Worm (Caenorhabditis elegans): ENCODE results near the gene pkg-2.

The pkg-2 gene

ce11 chrIV:8513619-8514018 is 7.1 kb upstream of the pkg-2 start, which contains the start of gene cks-1:
Gene cks-1, plus strand, starts transcription at chrIV:8513919.
- TF ChIP-seq sea-2 (GFP tag; optimal IDR thresholded peaks at IDR 0.05): no peak
- no peak for TF ChIP-seq fkh-2 (tag; optimal IDR thresholded peaks at IDR 0.05)
- no peak for TF ChIP-seq lin-15B (tag; optimal IDR thresholded peaks at IDR 0.05)
- no peak for TF ChIP-seq nhr-43 (tag; optimal IDR thresholded peaks at IDR 0.05; ENCODE audit: poor library complexity, severe bottlenecking)
- TF ChIP-seq mml-1 (tag; optimal IDR thresholded peaks at IDR 0.05): no peak
- TF ChIP-seq nhr-12 (tag; optimal IDR thresholded peaks at IDR 0.05): no peak
- no peak for TF ChIP-seq nhr-28 (tag; optimal IDR thresholded peaks at IDR 0.05)
- no peak for TF ChIP-seq nhr-77 (tag; optimal IDR thresholded peaks at IDR 0.05)
- no peak for TF ChIP-seq zag-1 (tag; optimal IDR thresholded peaks at IDR 0.05)
- no peak for TF ChIP-seq nfya-1 (tag; optimal IDR thresholded peaks at IDR 0.05; ENCODE audit: insufficient read depth)
- no peak for TF ChIP-seq fos-1 (tag; optimal IDR thresholded peaks at IDR 0.05)
- no peak for TF ChIP-seq pqm-1 (tag; optimal IDR thresholded peaks at IDR 0.05)
- TF ChIP-seq ZK546.5 (tag; optimal IDR thresholded peaks at IDR 0.05): no peak
- TF ChIP-seq nhr-11 (tag; optimal IDR thresholded peaks at IDR 0.05): no peak
- no peak for TF ChIP-seq nhr-76 (tag; optimal IDR thresholded peaks at IDR 0.05)

DNA sequence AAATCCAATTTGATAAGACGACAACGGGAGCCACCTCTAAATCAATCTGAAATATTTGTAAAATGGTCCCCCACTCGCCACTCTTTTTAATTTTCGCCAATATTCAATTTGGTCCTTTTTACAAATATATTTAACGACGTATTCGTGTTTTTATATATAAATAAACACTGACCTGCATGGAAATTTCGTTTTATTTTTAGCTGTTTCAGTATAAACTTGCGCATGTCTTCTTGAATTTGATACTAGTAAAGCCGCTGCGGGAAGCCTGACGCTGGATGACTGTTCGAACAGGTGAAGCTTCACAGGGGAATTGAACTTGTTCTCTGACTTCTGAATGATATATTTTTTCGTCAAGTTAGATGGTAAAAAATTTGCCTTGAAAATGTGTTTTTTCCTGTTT is 6.1 kb upstream of the pkg-2 start:
- no peak for TF ChIP-seq elt-3 (tag; optimal IDR thresholded peaks at IDR 0.05)
- no peak for TF ChIP-seq nhr-43 (tag; optimal IDR thresholded peaks at IDR 0.05; ENCODE audit: poor library complexity, severe bottlenecking)
- no peak for TF ChIP-seq ceh-28 (tag; optimal IDR thresholded peaks at IDR 0.05)
- no peak for TF ChIP-seq ama-1 (optimal IDR thresholded peaks at IDR 0.05)
- no peak for TF ChIP-seq hmg-11 (tag; optimal IDR thresholded peaks at IDR 0.05)
- TF ChIP-seq aly-2 (tag; optimal IDR thresholded peaks at IDR 0.05): no peak
- TF ChIP-seq mdl-1 (tag; optimal IDR thresholded peaks at IDR 0.05): no peak
- TF ChIP-seq egl-5 (tag; optimal IDR thresholded peaks at IDR 0.05): no peak
- no peak for TF ChIP-seq egl-27 (tag; optimal IDR thresholded peaks at IDR 0.05)
- TF ChIP-seq zag-1 (tag; optimal IDR thresholded peaks at IDR 0.05): no peak
- no peak for TF ChIP-seq nhr-12 (tag; optimal IDR thresholded peaks at IDR 0.05)

DNA sequence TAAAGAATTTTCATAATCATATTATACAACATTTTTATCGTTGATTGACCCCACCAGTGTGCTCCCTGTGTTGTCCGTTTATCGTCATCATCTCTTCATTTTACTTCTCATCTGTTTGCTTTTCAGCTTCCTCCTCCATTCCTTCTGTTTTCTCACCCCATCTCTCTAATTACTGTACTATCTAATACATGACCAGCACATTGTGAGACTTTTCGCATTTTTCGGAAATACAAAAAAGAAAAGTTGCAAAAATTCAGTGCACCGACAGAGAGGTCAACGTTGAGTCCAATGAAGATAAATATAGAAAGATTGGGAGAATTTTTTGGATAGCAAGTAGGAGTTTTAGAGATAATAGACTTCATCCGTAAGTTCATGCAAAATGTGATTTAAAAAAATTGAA is 745 bp upstream of the pkg-2 start:
- no peak for TF ChIP-seq nhr-76 (tag; optimal IDR thresholded peaks at IDR 0.05)
- TF ChIP-seq egl-5 (tag; optimal IDR thresholded peaks at IDR 0.05): no peak
- no peak for TF ChIP-seq ceh-9 (tag; optimal IDR thresholded peaks at IDR 0.05)
- TF ChIP-seq nhr-67 (tag; optimal IDR thresholded peaks at IDR 0.05): no peak
- no peak for TF ChIP-seq ama-1 (optimal IDR thresholded peaks at IDR 0.05)
- no peak for TF ChIP-seq pqm-1 (tag; optimal IDR thresholded peaks at IDR 0.05)
- TF ChIP-seq lin-15B (tag; optimal IDR thresholded peaks at IDR 0.05): no peak
- no peak for TF ChIP-seq unc-62 (GFP tag; optimal IDR thresholded peaks at IDR 0.05)
- no peak for TF ChIP-seq zag-1 (tag; optimal IDR thresholded peaks at IDR 0.05)
- no peak for TF ChIP-seq ceh-28 (tag; optimal IDR thresholded peaks at IDR 0.05)

DNA sequence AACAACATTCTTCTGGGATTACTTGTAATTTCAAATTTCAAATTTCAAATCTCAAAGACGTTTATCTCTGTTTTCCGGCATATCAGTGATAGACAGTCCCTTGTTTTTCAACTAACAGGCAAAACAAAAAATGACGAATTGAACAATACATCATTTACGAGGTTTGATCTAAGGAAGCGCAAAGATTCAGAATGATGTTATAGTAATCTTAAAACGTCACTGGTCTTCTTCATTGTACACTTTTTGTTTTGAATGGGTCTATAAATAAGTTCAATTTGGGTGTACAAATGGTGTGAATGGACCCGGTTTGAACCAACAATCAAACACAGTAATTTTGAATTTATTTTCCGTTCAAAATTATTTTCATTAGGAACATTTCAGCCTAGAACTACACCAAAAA is 3.3 kb downstream of the pkg-2 start:
- no peak for TF ChIP-seq nhr-237 (tag; optimal IDR thresholded peaks at IDR 0.05)
- no peak for TF ChIP-seq nhr-67 (tag; optimal IDR thresholded peaks at IDR 0.05)
- no peak for TF ChIP-seq ama-1 (optimal IDR thresholded peaks at IDR 0.05)
- no peak for TF ChIP-seq mdl-1 (tag; optimal IDR thresholded peaks at IDR 0.05)
- no peak for TF ChIP-seq ztf-4 (tag; optimal IDR thresholded peaks at IDR 0.05)
- no peak for TF ChIP-seq egl-5 (tag; optimal IDR thresholded peaks at IDR 0.05)
- no peak for TF ChIP-seq nhr-76 (tag; optimal IDR thresholded peaks at IDR 0.05)
- TF ChIP-seq sea-2 (GFP tag; optimal IDR thresholded peaks at IDR 0.05): no peak
- TF ChIP-seq ceh-16 (tag; optimal IDR thresholded peaks at IDR 0.05): no peak
- TF ChIP-seq nhr-23 (tag; optimal IDR thresholded peaks at IDR 0.05): no peak
- no peak for TF ChIP-seq hmg-11 (tag; optimal IDR thresholded peaks at IDR 0.05)

DNA sequence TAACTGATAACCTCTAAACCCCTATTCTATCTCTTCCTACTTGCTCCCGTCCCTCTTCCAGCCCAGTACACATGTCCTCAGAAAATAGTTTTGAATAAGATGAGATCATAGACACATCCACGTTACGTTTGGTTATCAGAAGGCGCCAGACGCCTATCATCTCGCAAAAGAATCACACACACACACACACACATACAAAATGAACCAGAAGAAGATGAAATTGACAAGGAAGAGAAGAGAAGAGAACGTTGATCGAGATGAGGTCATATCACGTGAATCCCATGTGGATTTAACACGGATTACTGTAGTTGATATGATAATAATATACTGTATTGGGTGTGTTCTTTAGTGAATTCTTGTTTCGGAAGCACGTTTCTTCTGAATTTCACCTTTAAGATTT is 5.4 kb downstream of the pkg-2 start:
- TF ChIP-seq elt-2 (tag; optimal IDR thresholded peaks at IDR 0.05): peak; percentile 31
- no peak for TF ChIP-seq eor-1 (tag; optimal IDR thresholded peaks at IDR 0.05)
- TF ChIP-seq mml-1 (tag; optimal IDR thresholded peaks at IDR 0.05): peak; percentile 18
- peak; percentile 95 for TF ChIP-seq nhr-43 (tag; optimal IDR thresholded peaks at IDR 0.05; ENCODE audit: poor library complexity, severe bottlenecking)
- TF ChIP-seq fkh-10 (GFP tag; optimal IDR thresholded peaks at IDR 0.05): no peak
- TF ChIP-seq nhr-11 (tag; optimal IDR thresholded peaks at IDR 0.05): peak; percentile 81
- TF ChIP-seq ztf-11 (tag; optimal IDR thresholded peaks at IDR 0.05): no peak
- peak; percentile 45 for TF ChIP-seq tbx-2 (tag; optimal IDR thresholded peaks at IDR 0.05)
- no peak for TF ChIP-seq nhr-67 (tag; optimal IDR thresholded peaks at IDR 0.05)
- no peak for TF ChIP-seq nhr-77 (tag; optimal IDR thresholded peaks at IDR 0.05)
- no peak for TF ChIP-seq sea-2 (GFP tag; optimal IDR thresholded peaks at IDR 0.05)
- TF ChIP-seq ZK546.5 (tag; optimal IDR thresholded peaks at IDR 0.05): no peak
- TF ChIP-seq R02D3.7 (tag; optimal IDR thresholded peaks at IDR 0.05): peak; percentile 41
- TF ChIP-seq nhr-12 (tag; optimal IDR thresholded peaks at IDR 0.05): no peak
- peak; percentile 3 for TF ChIP-seq egl-27 (tag; optimal IDR thresholded peaks at IDR 0.05)
- TF ChIP-seq daf-12 (tag; optimal IDR thresholded peaks at IDR 0.05): no peak
- peak; percentile 87 for TF ChIP-seq nhr-23 (tag; optimal IDR thresholded peaks at IDR 0.05)
- TF ChIP-seq lsy-12 (tag; optimal IDR thresholded peaks at IDR 0.05): no peak
- TF ChIP-seq unc-39 (tag; optimal IDR thresholded peaks at IDR 0.05): no peak
- peak; percentile 47 for TF ChIP-seq nhr-25 (tag; optimal IDR thresholded peaks at IDR 0.05)
- no peak for TF ChIP-seq snpc-4 (tag; optimal IDR thresholded peaks at IDR 0.05)
- TF ChIP-seq ztf-4 (tag; optimal IDR thresholded peaks at IDR 0.05): no peak
- no peak for TF ChIP-seq nhr-76 (tag; optimal IDR thresholded peaks at IDR 0.05)
- peak; percentile 0 for TF ChIP-seq pqm-1 (tag; optimal IDR thresholded peaks at IDR 0.05)
- TF ChIP-seq mdl-1 (tag; optimal IDR thresholded peaks at IDR 0.05): no peak
- no peak for TF ChIP-seq elt-3 (tag; optimal IDR thresholded peaks at IDR 0.05)
- TF ChIP-seq fkh-2 (tag; optimal IDR thresholded peaks at IDR 0.05): no peak
- no peak for TF ChIP-seq ama-1 (optimal IDR thresholded peaks at IDR 0.05)
- peak; percentile 36 for TF ChIP-seq unc-62 (GFP tag; optimal IDR thresholded peaks at IDR 0.05)
- peak; percentile 56 for TF ChIP-seq nfya-1 (tag; optimal IDR thresholded peaks at IDR 0.05; ENCODE audit: insufficient read depth)
- no peak for TF ChIP-seq aly-2 (tag; optimal IDR thresholded peaks at IDR 0.05)
- no peak for TF ChIP-seq nhr-28 (tag; optimal IDR thresholded peaks at IDR 0.05)
- TF ChIP-seq hmg-11 (tag; optimal IDR thresholded peaks at IDR 0.05): no peak
